Fruit fly (Drosophila melanogaster) whole organism, pupa: ENCODE results near the gene CG16772.
A peak's percentile ranks its signal among the peaks of the same experiment; 100 is the strongest.

Experiments
- CG10348 ChIP-seq: fragments of 200-800 bp; sonication (Bioruptor generic); IDR thresholded peaks from 2 replicates; pipeline ENCODE4 v1.3.6; 2022; ENCODE audit warnings: missing biosample characterization, missing genetic modification characterization
- CG12605 ChIP-seq: fragments of 200-800 bp; sonication (Bioruptor generic); IDR thresholded peaks from 2 replicates; pipeline ENCODE4 v1.3.6; 2022; ENCODE audit warnings: missing biosample characterization, missing genetic modification characterization
- CG13204 ChIP-seq: fragments of 200-800 bp; sonication (Bioruptor generic); optimal IDR thresholded peaks from 2 replicates; lab custom pipeline; 2018; ENCODE audit warnings: missing biosample characterization, mild to moderate bottlenecking, missing genetic modification characterization, moderate library complexity
- CG14655 ChIP-seq: fragments of 200-800 bp; sonication (Bioruptor generic); optimal IDR thresholded peaks from 3 replicates; lab custom pipeline; 2017; ENCODE audit warnings: mild to moderate bottlenecking, missing biosample characterization, missing genetic modification reagents, missing genetic modification characterization
- CG15710 ChIP-seq: fragments of 200-800 bp; sonication (Bioruptor generic); optimal IDR thresholded peaks from 2 replicates; lab custom pipeline; 2018; ENCODE audit warnings: missing biosample characterization, mild to moderate bottlenecking, missing genetic modification characterization, moderate library complexity
- CG17806 ChIP-seq: fragments of 200-800 bp; sonication (Bioruptor generic); optimal IDR thresholded peaks from 2 replicates; lab custom pipeline; 2018; ENCODE audit warnings: missing biosample characterization, mild to moderate bottlenecking, missing genetic modification characterization, moderate library complexity
- CG32121 ChIP-seq: fragments of 200-800 bp; sonication (Bioruptor generic); IDR thresholded peaks from 2 replicates; pipeline ENCODE4 v1.3.6; 2022; ENCODE audit warnings: missing biosample characterization, missing genetic modification characterization
- CG34367 ChIP-seq: fragments of 200-800 bp; sonication (Bioruptor generic); optimal IDR thresholded peaks from 2 replicates; lab custom pipeline; 2018; ENCODE audit warnings: missing biosample characterization, mild to moderate bottlenecking, missing genetic modification characterization
- CG4496 ChIP-seq: fragments of 200-800 bp; sonication (Bioruptor generic); IDR thresholded peaks from 3 replicates; pipeline ENCODE4 v1.3.6; 2022; ENCODE audit warnings: missing biosample characterization, missing genetic modification characterization
- CG8159 ChIP-seq: fragments of 200-800 bp; sonication (Bioruptor generic); optimal IDR thresholded peaks from 3 replicates; lab custom pipeline; 2018; ENCODE audit warnings: missing biosample characterization, mild to moderate bottlenecking, missing genetic modification characterization, moderate library complexity
- CG8301 ChIP-seq: fragments of 200-800 bp; sonication (Bioruptor generic); optimal IDR thresholded peaks from 2 replicates; lab custom pipeline; 2018; ENCODE audit warnings: missing biosample characterization, mild to moderate bottlenecking, missing genetic modification characterization
- CG9948 ChIP-seq: fragments of 200-800 bp; sonication (Bioruptor generic); optimal IDR thresholded peaks from 2 replicates; lab custom pipeline; 2018; ENCODE audit warnings: missing biosample characterization, mild to moderate bottlenecking, missing genetic modification characterization, moderate library complexity
- D1 ChIP-seq: fragments of 200-800 bp; sonication (Bioruptor generic); optimal IDR thresholded peaks from 2 replicates; lab custom pipeline; 2018; ENCODE audit warnings: missing biosample characterization, mild to moderate bottlenecking, missing genetic modification characterization, moderate library complexity
- EcR ChIP-seq: fragments of 200-800 bp; sonication (Bioruptor generic); optimal IDR thresholded peaks from 3 replicates; lab custom pipeline; 2019; ENCODE audit warnings: missing biosample characterization, missing genetic modification characterization, mild to moderate bottlenecking, moderate library complexity, missing genetic modification reagents
- Ets98B ChIP-seq: fragments of 200-800 bp; sonication (Bioruptor generic); IDR thresholded peaks from 2 replicates; pipeline ENCODE4 v1.3.6; 2022; ENCODE audit warnings: missing biosample characterization, missing genetic modification characterization
- Pif1A ChIP-seq: fragments of 200-800 bp; sonication (Bioruptor generic); optimal IDR thresholded peaks from 3 replicates; lab custom pipeline; 2016; ENCODE audit warnings: missing biosample characterization, missing genetic modification characterization
- Pif1B ChIP-seq: fragments of 200-800 bp; sonication (Bioruptor generic); optimal IDR thresholded peaks from 3 replicates; lab custom pipeline; 2016; ENCODE audit warnings: missing biosample characterization, missing genetic modification characterization
- Snoo ChIP-seq: fragments of 200-800 bp; sonication (Bioruptor generic); optimal IDR thresholded peaks from 3 replicates; lab custom pipeline; 2017; ENCODE audit warnings: missing biosample characterization, mild to moderate bottlenecking, missing genetic modification characterization, inconsistent platforms
- fd96Ca ChIP-seq: fragments of 200-800 bp; sonication (Bioruptor generic); IDR thresholded peaks from 3 replicates; pipeline ENCODE4 v1.3.6; 2022; ENCODE audit warnings: missing biosample characterization, missing genetic modification characterization
- gl ChIP-seq: fragments of 200-800 bp; sonication (Bioruptor generic); optimal IDR thresholded peaks from 2 replicates; lab custom pipeline; 2018; ENCODE audit warnings: missing biosample characterization, mild to moderate bottlenecking, missing genetic modification characterization
- rn ChIP-seq: fragments of 200-800 bp; sonication (Bioruptor generic); IDR thresholded peaks from 2 replicates; pipeline ENCODE4 v1.3.6; 2022; ENCODE audit warnings: missing biosample characterization, missing genetic modification characterization

CG16772 gene

DNA sequence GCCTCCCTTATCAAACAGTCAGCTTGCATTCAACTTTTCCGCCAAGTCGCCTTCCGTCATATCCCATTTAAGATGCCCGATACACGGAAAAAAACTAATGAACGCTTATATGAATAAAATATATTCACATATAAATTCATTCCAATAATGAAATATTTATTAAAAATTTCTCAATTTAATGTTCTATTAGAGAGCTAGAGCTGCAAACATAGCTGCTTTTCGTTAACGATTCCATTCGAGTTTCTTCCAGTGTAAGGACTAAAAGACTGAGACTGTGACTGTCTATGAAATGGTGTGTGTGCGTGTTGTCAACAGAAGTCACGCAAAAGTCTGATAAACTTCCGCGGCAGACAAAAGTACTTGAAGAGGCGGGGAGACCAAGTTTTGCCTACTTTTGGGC lies 32.4 kb upstream of the CG16772 start:
- TF ChIP-seq fd96Ca (no peak), EcR (GFP tag; lab: Kevin White, UChicago) (no peak), Pif1A (GFP tag; lab: Kevin White, UChicago) (peak; percentile 6), CG4496 (GFP tag; lab: Robert Waterston, UW) (peak; percentile 33; the same call in 1 of the 3 replicates), CG8159 (tag; lab: Kevin White, UChicago) (peak; percentile 33), Pif1B (GFP tag; lab: Kevin White, UChicago) (peak; percentile 25), CG15710 (tag; lab: Kevin White, UChicago) (peak; percentile 38), CG9948 (tag; lab: Kevin White, UChicago) (peak; percentile 0)

DNA sequence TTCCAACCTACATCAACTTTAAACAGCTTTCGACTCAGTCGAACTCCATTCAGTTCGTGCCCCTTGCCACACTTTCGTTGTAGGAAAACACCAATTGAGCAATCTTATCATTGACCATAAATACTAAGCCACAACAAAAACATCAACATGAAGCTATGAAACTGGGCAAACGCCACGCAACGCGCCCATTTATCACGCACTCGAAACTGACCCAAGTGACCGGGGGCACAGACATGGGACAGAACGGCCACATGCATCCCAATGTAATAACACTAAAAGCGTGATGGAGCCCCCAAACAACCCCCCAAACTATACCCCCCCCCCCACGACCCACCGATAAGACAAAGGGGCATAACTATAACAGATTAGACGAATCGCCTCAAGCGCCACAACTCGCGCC lies 30.0 kb upstream of the CG16772 start:
- TF ChIP-seq rn (GFP tag; lab: Robert Waterston, UW): no peak
- no peak for TF ChIP-seq CG8301
- TF ChIP-seq EcR (GFP tag; lab: Kevin White, UChicago): no peak
- TF ChIP-seq CG32121 (GFP tag; lab: Robert Waterston, UW): no peak
- no peak for TF ChIP-seq CG10348 (GFP tag; lab: Robert Waterston, UW)
- no peak for TF ChIP-seq CG4496 (GFP tag; lab: Robert Waterston, UW)

DNA sequence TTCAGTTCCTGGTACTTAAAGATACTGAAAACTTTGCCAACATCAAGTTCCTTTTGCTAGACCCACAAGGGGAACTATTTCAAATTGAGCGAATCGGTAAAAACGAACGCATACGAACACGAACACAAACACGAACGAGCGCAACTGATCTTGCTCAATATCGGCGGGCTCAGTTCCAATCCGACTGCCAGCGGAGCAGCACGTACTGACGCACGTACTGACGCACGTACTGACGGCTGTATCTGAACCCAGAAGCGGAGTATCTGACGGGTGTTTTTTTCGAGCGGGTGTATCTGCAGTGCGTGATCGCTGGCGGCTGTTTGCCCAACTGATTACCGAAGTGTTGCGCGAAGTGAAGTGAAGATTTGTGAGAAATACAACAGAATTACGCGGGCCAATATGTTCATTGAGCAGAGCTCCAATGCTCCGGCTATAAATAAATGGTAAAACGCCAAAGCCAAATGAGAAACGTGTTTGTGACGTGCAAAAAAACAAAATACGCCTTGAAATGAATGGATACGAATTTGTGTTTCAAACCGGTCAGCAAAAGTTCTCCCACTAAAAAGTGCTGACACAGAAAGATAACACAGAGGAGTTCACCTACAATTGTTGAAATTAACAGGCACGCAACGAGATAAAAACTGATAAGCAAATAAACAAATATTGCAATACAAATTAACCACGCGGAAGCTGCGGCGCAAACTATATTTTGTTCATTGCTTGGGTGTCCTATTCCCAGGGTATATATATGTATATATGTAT lies 27.2 kb upstream of the CG16772 start:
- TF ChIP-seq CG9948 (tag; lab: Kevin White, UChicago): peak; percentile 0
- peak; percentile 30 for TF ChIP-seq CG8159 (tag; lab: Kevin White, UChicago)
- peak; percentile 12 for TF ChIP-seq CG15710 (tag; lab: Kevin White, UChicago)
- no peak for TF ChIP-seq CG17806 (tag; lab: Kevin White, UChicago)
- TF ChIP-seq CG10348 (GFP tag; lab: Robert Waterston, UW): no peak
- TF ChIP-seq fd96Ca: peak; percentile 69; the same call in 2 of the 3 replicates
- peak; percentile 66 for TF ChIP-seq Ets98B (GFP tag; lab: Robert Waterston, UW)
- TF ChIP-seq EcR (GFP tag; lab: Kevin White, UChicago): peak; percentile 75
- no peak for TF ChIP-seq CG34367 (tag; lab: Kevin White, UChicago)
- no peak for TF ChIP-seq CG8301
- TF ChIP-seq CG32121 (GFP tag; lab: Robert Waterston, UW): peak; percentile 34; the same call in 1 of the 2 replicates
- no peak for TF ChIP-seq Snoo (tag; lab: Kevin White, UChicago)
- TF ChIP-seq Pif1B (GFP tag; lab: Kevin White, UChicago): no peak
- no peak for TF ChIP-seq CG14655 (GFP tag; lab: Kevin White, UChicago)
- TF ChIP-seq CG4496 (GFP tag; lab: Robert Waterston, UW): peak; percentile 69
- no peak for TF ChIP-seq rn (GFP tag; lab: Robert Waterston, UW)
- no peak for TF ChIP-seq D1 (tag; lab: Kevin White, UChicago)
- TF ChIP-seq gl (tag; lab: Kevin White, UChicago): no peak
- peak; percentile 62 for TF ChIP-seq CG13204
- TF ChIP-seq Pif1A (GFP tag; lab: Kevin White, UChicago): peak; percentile 25
- TF ChIP-seq CG12605 (GFP tag; lab: Robert Waterston, UW): 0 out of 2 replicates have a peak, but pooled peaks have one; percentile 31
- TF ChIP-seq, all 21 proteins: peak for 11

DNA sequence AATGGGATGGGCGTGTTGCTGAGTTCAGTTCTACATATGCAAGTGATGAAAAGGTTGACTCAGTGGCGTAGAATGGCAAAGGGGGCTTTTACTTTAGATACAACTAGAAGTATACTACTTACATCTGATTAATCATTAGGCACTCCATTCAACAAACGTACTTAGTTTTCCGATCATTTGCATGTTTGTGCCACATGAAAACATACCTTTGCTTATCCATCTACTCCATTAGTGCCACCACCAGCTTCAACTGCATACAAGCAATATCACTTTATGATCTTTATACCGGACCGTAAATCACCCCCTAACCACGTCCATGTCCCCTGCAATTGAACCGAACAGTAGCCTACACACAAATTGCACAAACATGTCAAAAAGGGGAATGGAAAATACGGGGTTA lies 26.3 kb upstream of the CG16772 start:
- TF ChIP-seq CG4496 (GFP tag; lab: Robert Waterston, UW) (peak; percentile 55; the same call in 1 of the 3 replicates), CG32121 (GFP tag; lab: Robert Waterston, UW) (peak; percentile 55), CG14655 (GFP tag; lab: Kevin White, UChicago) (peak; percentile 71), CG15710 (tag; lab: Kevin White, UChicago) (peak; percentile 57), fd96Ca (peak; percentile 77), CG8301 (peak; percentile 61), CG17806 (tag; lab: Kevin White, UChicago) (peak; percentile 47), rn (GFP tag; lab: Robert Waterston, UW) (0 out of 2 replicates have a peak, but pooled peaks have one; percentile 38), CG34367 (tag; lab: Kevin White, UChicago) (peak; percentile 19), CG9948 (tag; lab: Kevin White, UChicago) (peak; percentile 55), CG8159 (tag; lab: Kevin White, UChicago) (peak; percentile 65), Pif1A (GFP tag; lab: Kevin White, UChicago) (peak; percentile 66)

DNA sequence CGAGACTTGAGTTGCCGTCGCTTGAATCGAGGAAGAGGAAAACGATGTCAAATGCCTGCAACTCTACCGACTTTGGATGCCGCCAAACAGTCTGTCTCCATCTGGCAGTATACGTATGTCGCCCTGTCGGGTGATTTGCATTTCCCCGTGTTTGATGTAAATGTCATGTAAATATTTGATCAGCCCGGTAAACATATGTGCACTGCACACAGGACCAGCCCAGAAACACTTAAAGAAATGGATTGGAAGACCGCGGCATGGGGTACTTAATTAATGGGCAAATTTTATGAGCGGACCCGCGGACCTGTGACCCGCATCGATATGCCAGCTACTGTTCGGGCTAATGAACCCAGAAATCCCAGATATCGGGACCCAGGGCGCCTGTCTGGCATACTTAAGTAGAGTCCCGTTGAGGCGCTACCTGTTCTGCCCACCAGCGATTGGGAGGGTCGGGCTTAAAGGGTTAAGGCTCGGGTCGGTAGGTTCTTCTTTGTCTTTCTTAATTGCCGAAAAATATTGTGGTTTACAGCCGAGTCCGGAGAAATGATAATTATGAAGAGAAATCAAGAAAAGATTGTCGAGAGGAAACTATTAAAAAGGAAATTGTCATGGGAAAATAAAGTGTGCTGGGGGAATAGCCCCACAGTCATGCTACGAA lies 24.5 kb upstream of the CG16772 start:
- TF ChIP-seq CG8301 (no peak), EcR (GFP tag; lab: Kevin White, UChicago) (no peak), gl (tag; lab: Kevin White, UChicago) (no peak), Ets98B (GFP tag; lab: Robert Waterston, UW) (no peak), CG9948 (tag; lab: Kevin White, UChicago) (no peak), CG8159 (tag; lab: Kevin White, UChicago) (no peak), CG34367 (tag; lab: Kevin White, UChicago) (no peak), D1 (tag; lab: Kevin White, UChicago) (no peak), Pif1B (GFP tag; lab: Kevin White, UChicago) (no peak), CG12605 (GFP tag; lab: Robert Waterston, UW) (no peak), rn (GFP tag; lab: Robert Waterston, UW) (no peak), CG17806 (tag; lab: Kevin White, UChicago) (no peak), Snoo (tag; lab: Kevin White, UChicago) (no peak), CG10348 (GFP tag; lab: Robert Waterston, UW) (no peak), CG32121 (GFP tag; lab: Robert Waterston, UW) (no peak)
- TF ChIP-seq, all 21 proteins: peak for 0
